Worm (Caenorhabditis elegans) whole organism, midembryonic: ENCODE results near the gene fbxc-20.

Experiments used
- cog-1 ChIP-seq: sonication (generic microtip); optimal IDR thresholded peaks from 2 replicates; lab custom pipeline; 2016; ENCODE audit warnings: missing genetic modification characterization, missing compliant biosample characterization
- klf-2 ChIP-seq: fragments of 200-800 bp; sonication (Bioruptor generic); conservative IDR thresholded peaks from 2 replicates; pipeline ENCODE4 v1.3.6; 2022; ENCODE audit warnings: missing genetic modification reagents, missing genetic modification characterization, missing compliant biosample characterization
- med-1 ChIP-seq: sonication (generic microtip); optimal IDR thresholded peaks from 2 replicates; lab custom pipeline; 2017; ENCODE audit warnings: missing genetic modification characterization, mild to moderate bottlenecking, missing compliant biosample characterization, antibody characterized with exemption, missing genetic modification reagents; ENCODE audit not compliant: insufficient read depth
- tab-1 ChIP-seq: fragments of 200-800 bp; sonication (Bioruptor generic); IDR thresholded peaks from 2 replicates; pipeline ENCODE4 v1.3.6; 2022; ENCODE audit warnings: missing genetic modification characterization, missing compliant biosample characterization
- ztf-23 ChIP-seq: fragments of 200-800 bp; sonication (Bioruptor generic); IDR thresholded peaks from 2 replicates; pipeline ENCODE4 v1.3.6; 2022; ENCODE audit warnings: missing genetic modification reagents, missing genetic modification characterization, missing compliant biosample characterization
- ztf-29 ChIP-seq: fragments of 200-800 bp; sonication (Bioruptor generic); IDR thresholded peaks from 2 replicates; pipeline ENCODE4 v1.3.6; 2022; ENCODE audit warnings: missing genetic modification reagents, missing genetic modification characterization, missing compliant biosample characterization

DNA sequence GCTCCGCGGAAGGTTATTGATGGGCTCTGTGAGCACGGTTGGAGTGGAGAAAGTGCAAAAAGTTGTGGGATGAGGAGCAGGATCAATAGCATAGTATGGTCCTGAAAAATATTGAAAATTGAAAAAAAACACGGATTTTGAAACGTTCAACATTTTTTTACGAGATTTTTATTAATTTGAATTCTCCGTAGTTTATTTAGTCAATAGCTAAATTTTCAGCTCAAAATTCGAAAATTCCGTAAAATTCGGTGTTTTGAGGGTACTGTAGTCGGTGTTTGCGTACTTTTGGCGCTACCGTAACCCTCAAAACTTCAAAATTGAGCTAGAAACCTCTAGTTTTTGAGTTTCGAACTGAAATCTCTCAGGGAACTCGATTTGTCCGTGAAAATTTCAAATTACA lies 39.9 kb downstream of the fbxc-20 start, which contains the start of gene pqn-42:
- TF ChIP-seq klf-2 (GFP tag; lab: Robert Waterston, UW) (no peak), cog-1 (tag; lab: Kevin White, UChicago) (no peak), tab-1 (GFP tag; lab: Robert Waterston, UW) (no peak), ztf-23 (no peak), med-1 (no peak), ztf-29 (GFP tag; lab: Robert Waterston, UW) (no peak)
